Fruit fly (Drosophila melanogaster): ENCODE results near the gene Ssk.

The Ssk gene

dm6 chr3L:20195875-20196274 lies 7.6 kb downstream of the Ssk start:
- TF ChIP-seq usp (GFP tag; optimal IDR thresholded peaks at IDR 0.05) (no peak), dmrt93B (GFP tag; optimal IDR thresholded peaks at IDR 0.05) (no peak), jim (GFP tag; optimal IDR thresholded peaks at IDR 0.05) (no peak), br (GFP tag; optimal IDR thresholded peaks at IDR 0.05) (peak; percentile 19), dl (GFP tag; optimal IDR thresholded peaks at IDR 0.05; ENCODE audit: insufficient read depth in 1 of 2, partially characterized antibody in 2 of 2) (no peak), rgr (GFP tag; optimal IDR thresholded peaks at IDR 0.05) (peak; percentile 34), tai (GFP tag; optimal IDR thresholded peaks at IDR 0.05) (no peak), fru (GFP tag; optimal IDR thresholded peaks at IDR 0.05) (peak; percentile 59), woc (GFP tag; optimal IDR thresholded peaks at IDR 0.05) (peak; percentile 41), CG9705 (GFP tag; optimal IDR thresholded peaks at IDR 0.05) (no peak), foxo (GFP tag; optimal IDR thresholded peaks at IDR 0.05) (peak in 1 of 2 experiments; percentile 38), Mio (GFP tag; optimal IDR thresholded peaks at IDR 0.05) (no peak), OdsH (GFP tag; optimal IDR thresholded peaks at IDR 0.05) (peak; percentile 11), h (GFP tag; optimal IDR thresholded peaks at IDR 0.05) (peak; percentile 41), Hr78 (GFP tag; optimal IDR thresholded peaks at IDR 0.05) (no peak), psq (GFP tag; optimal IDR thresholded peaks at IDR 0.05) (no peak), ey (GFP tag; optimal IDR thresholded peaks at IDR 0.05) (peak; percentile 53), Abd-B (GFP tag; optimal IDR thresholded peaks at IDR 0.05) (no peak), HLH106 (tag; optimal IDR thresholded peaks at IDR 0.05) (peak; percentile 55), lola (GFP tag; optimal IDR thresholded peaks at IDR 0.05) (no peak), Hr83 (GFP tag; optimal IDR thresholded peaks at IDR 0.05; ENCODE audit: poor library complexity, severe bottlenecking) (no peak), Myc (optimal IDR thresholded peaks at IDR 0.05) (no peak), Dfd (GFP tag; optimal IDR thresholded peaks at IDR 0.05) (no peak)

- TF ChIP-seq dsf (GFP tag; optimal IDR thresholded peaks at IDR 0.05; ENCODE audit: borderline replicate concordance) (no peak), Hnf4 (GFP tag; optimal IDR thresholded peaks at IDR 0.05) (no peak), N (GFP tag; optimal IDR thresholded peaks at IDR 0.05) (no peak), br (GFP tag; optimal IDR thresholded peaks at IDR 0.05) (no peak), CG32264 (GFP tag; optimal IDR thresholded peaks at IDR 0.05) (no peak), dmrt93B (GFP tag; optimal IDR thresholded peaks at IDR 0.05) (no peak), h (GFP tag; optimal IDR thresholded peaks at IDR 0.05) (no peak), brk (GFP tag; optimal IDR thresholded peaks at IDR 0.05) (no peak), OdsH (GFP tag; optimal IDR thresholded peaks at IDR 0.05) (no peak), HLH106 (tag; optimal IDR thresholded peaks at IDR 0.05) (no peak), Vsx2 (GFP tag; optimal IDR thresholded peaks at IDR 0.05; ENCODE audit: partially characterized antibody) (no peak), Jra (GFP tag; optimal IDR thresholded peaks at IDR 0.05) (no peak), Mio (GFP tag; optimal IDR thresholded peaks at IDR 0.05) (no peak), Hr78 (GFP tag; optimal IDR thresholded peaks at IDR 0.05) (no peak), foxo (GFP tag; optimal IDR thresholded peaks at IDR 0.05) (no peak), Hr83 (GFP tag; optimal IDR thresholded peaks at IDR 0.05; ENCODE audit: poor library complexity, severe bottlenecking) (no peak)
These were observed 8.0 kb downstream of the Ssk start for dm6 chr3L:20196321-20196720.

dm6 chr3L:20197213-20197612 lies 8.9 kb downstream of the Ssk start:
- TF ChIP-seq Abd-B (GFP tag; optimal IDR thresholded peaks at IDR 0.05) (no peak), sv (GFP tag; optimal IDR thresholded peaks at IDR 0.05) (no peak), lola (GFP tag; optimal IDR thresholded peaks at IDR 0.05) (no peak), Jra (GFP tag; optimal IDR thresholded peaks at IDR 0.05) (no peak), ey (GFP tag; optimal IDR thresholded peaks at IDR 0.05) (no peak), Hr78 (GFP tag; optimal IDR thresholded peaks at IDR 0.05) (no peak), psq (GFP tag; optimal IDR thresholded peaks at IDR 0.05) (no peak), sage (GFP tag; optimal IDR thresholded peaks at IDR 0.05) (no peak), tai (GFP tag; optimal IDR thresholded peaks at IDR 0.05) (no peak)

- TF ChIP-seq Hnf4 (GFP tag; optimal IDR thresholded peaks at IDR 0.05) (no peak), sage (GFP tag; optimal IDR thresholded peaks at IDR 0.05) (peak; percentile 13)
These were observed 9.4 kb downstream of the Ssk start for dm6 chr3L:20197698-20198097.

- peak in 1 of 2 experiments; percentile 15 for TF ChIP-seq dl (GFP tag; optimal IDR thresholded peaks at IDR 0.05; ENCODE audit: insufficient read depth in 1 of 2, partially characterized antibody in 2 of 2)
- TF ChIP-seq Abd-B (GFP tag; optimal IDR thresholded peaks at IDR 0.05): no peak
- TF ChIP-seq h (GFP tag; optimal IDR thresholded peaks at IDR 0.05): peak; percentile 58
- peak; percentile 72 for TF ChIP-seq Dif (GFP tag; optimal IDR thresholded peaks at IDR 0.05; ENCODE audit: partially characterized antibody)
- TF ChIP-seq br (GFP tag; optimal IDR thresholded peaks at IDR 0.05): peak; percentile 11
- TF ChIP-seq sage (GFP tag; optimal IDR thresholded peaks at IDR 0.05): no peak
- TF ChIP-seq Dfd (GFP tag; optimal IDR thresholded peaks at IDR 0.05): no peak
- no peak for TF ChIP-seq GATAd (GFP tag; optimal IDR thresholded peaks at IDR 0.05)
- TF ChIP-seq fru (GFP tag; optimal IDR thresholded peaks at IDR 0.05): peak; percentile 18
- TF ChIP-seq Vsx2 (GFP tag; optimal IDR thresholded peaks at IDR 0.05; ENCODE audit: partially characterized antibody): peak; percentile 6
- no peak for TF ChIP-seq tai (GFP tag; optimal IDR thresholded peaks at IDR 0.05)
- TF ChIP-seq Sp1 (GFP tag; optimal IDR thresholded peaks at IDR 0.05): peak; percentile 24
- no peak for TF ChIP-seq N (GFP tag; optimal IDR thresholded peaks at IDR 0.05)
- TF ChIP-seq usp (GFP tag; optimal IDR thresholded peaks at IDR 0.05): no peak
- TF ChIP-seq CG32264 (GFP tag; optimal IDR thresholded peaks at IDR 0.05): no peak
- no peak for TF ChIP-seq foxo (GFP tag; optimal IDR thresholded peaks at IDR 0.05)
- no peak for TF ChIP-seq rgr (GFP tag; optimal IDR thresholded peaks at IDR 0.05)
- TF ChIP-seq CrebA (GFP tag; optimal IDR thresholded peaks at IDR 0.05; ENCODE audit: borderline replicate concordance): no peak
- TF ChIP-seq dsf (GFP tag; optimal IDR thresholded peaks at IDR 0.05; ENCODE audit: borderline replicate concordance): no peak
- TF ChIP-seq Hr78 (GFP tag; optimal IDR thresholded peaks at IDR 0.05): no peak
- no peak for TF ChIP-seq Myc (optimal IDR thresholded peaks at IDR 0.05)
- no peak for TF ChIP-seq Hnf4 (GFP tag; optimal IDR thresholded peaks at IDR 0.05)
- TF ChIP-seq CG9705 (GFP tag; optimal IDR thresholded peaks at IDR 0.05): no peak
- TF ChIP-seq Mio (GFP tag; optimal IDR thresholded peaks at IDR 0.05): no peak
- TF ChIP-seq woc (GFP tag; optimal IDR thresholded peaks at IDR 0.05): no peak
- no peak for TF ChIP-seq HLH106 (tag; optimal IDR thresholded peaks at IDR 0.05)
These were observed 9.8 kb downstream of the Ssk start, which contains the start of gene CG42674 for dm6 chr3L:20198138-20198559. Gene CG42674, minus strand, starts transcription at chr3L:20198317.

Measured in whole organism, wandering third instar larva.